Fruit fly (Drosophila melanogaster) whole organism, wandering third instar larva: ENCODE data around the gene CG9289.

Experiments used
- Abd-B ChIP-seq: fragments of >200 bp; optimal IDR thresholded peaks from 2 replicates; lab custom pipeline; 2017; ENCODE audit warnings: missing biosample characterization, missing genetic modification characterization
- GATAd ChIP-seq: sonication (Bioruptor generic); optimal IDR thresholded peaks from 2 replicates; lab custom pipeline; 2016; ENCODE audit warnings: missing biosample characterization, missing genetic modification characterization
- HLH106 ChIP-seq: fragments of 200-800 bp; optimal IDR thresholded peaks from 3 replicates; lab custom pipeline; 2019; ENCODE audit warnings: missing biosample characterization, mild to moderate bottlenecking, missing genetic modification characterization, moderate library complexity
- Myc ChIP-seq: fragments of >200 bp; optimal IDR thresholded peaks from 2 replicates; lab custom pipeline; 2017
- OdsH ChIP-seq: fragments of 200-800 bp; sonication (Bioruptor generic); optimal IDR thresholded peaks from 2 replicates; lab custom pipeline; 2016; ENCODE audit warnings: missing biosample characterization, mild to moderate bottlenecking, missing genetic modification characterization
- br ChIP-seq: fragments of 200-800 bp; sonication (Bioruptor generic); optimal IDR thresholded peaks from 2 replicates; lab custom pipeline; 2016; ENCODE audit warnings: missing biosample characterization, missing genetic modification characterization
- ey ChIP-seq: fragments of 200-800 bp; sonication (Bioruptor generic); optimal IDR thresholded peaks from 2 replicates; lab custom pipeline; 2016; ENCODE audit warnings: missing biosample characterization, missing genetic modification characterization
- foxo ChIP-seq, 2 experiments: fragments of 200-800 bp; sonication (Bioruptor generic); optimal IDR thresholded peaks; 2 replicates in 1 of 2; 3 replicates in 1 of 2; lab custom pipeline; 2016 to 2017; ENCODE audit warnings: missing biosample characterization in 2 of 2, missing genetic modification characterization in 2 of 2
- h ChIP-seq: fragments of 200-800 bp; sonication (Bioruptor generic); optimal IDR thresholded peaks from 3 replicates; lab custom pipeline; 2016; ENCODE audit warnings: missing biosample characterization, mild to moderate bottlenecking, missing genetic modification characterization
- jim ChIP-seq: fragments of 175-275, 200-325 bp; sonication (Bioruptor generic); optimal IDR thresholded peaks from 2 replicates; lab custom pipeline; 2016; ENCODE audit warnings: missing biosample characterization, mild to moderate bottlenecking, missing genetic modification characterization
- pan ChIP-seq: fragments of >200 bp; optimal IDR thresholded peaks from 2 replicates; lab custom pipeline; 2017
- sage ChIP-seq: fragments of 200-800 bp; sonication (Bioruptor generic); optimal IDR thresholded peaks from 2 replicates; lab custom pipeline; 2016; ENCODE audit warnings: missing biosample characterization, mild to moderate bottlenecking, missing genetic modification characterization
- tai ChIP-seq: sonication (Bioruptor generic); optimal IDR thresholded peaks from 2 replicates; lab custom pipeline; 2016; ENCODE audit warnings: missing biosample characterization, missing genetic modification characterization
- usp ChIP-seq: fragments of >200 bp; optimal IDR thresholded peaks from 2 replicates; lab custom pipeline; 2017; ENCODE audit warnings: missing biosample characterization, missing genetic modification characterization

DNA sequence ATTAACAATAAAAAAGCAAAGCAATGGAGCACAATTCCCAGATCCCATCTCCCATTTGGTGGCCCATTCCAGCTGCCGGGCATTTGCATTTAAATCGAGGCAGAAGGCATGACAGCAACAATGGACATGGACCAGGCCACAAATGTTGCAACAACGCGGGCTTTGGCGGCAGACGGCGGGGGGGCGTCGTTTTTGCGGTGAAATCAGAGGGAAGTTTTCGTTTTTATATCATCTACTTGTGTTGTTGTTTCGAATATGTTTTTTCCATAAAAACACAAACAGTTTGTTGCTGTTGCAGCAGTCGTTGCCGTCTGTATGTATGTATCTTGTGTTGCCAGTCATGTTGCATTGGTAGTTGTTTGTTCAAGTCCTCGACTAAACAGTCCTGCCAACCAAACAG lies 24.6 kb downstream of the CG9289 start:
- no peak for TF ChIP-seq tai (GFP tag; lab: Kevin White, UChicago)
- TF ChIP-seq ey (GFP tag; lab: Kevin White, UChicago) = no peak
- TF ChIP-seq foxo (GFP tag; optimal IDR thresholded peaks at IDR 0.05; lab: Kevin White, UChicago) = no peak
- TF ChIP-seq OdsH (GFP tag; lab: Kevin White, UChicago) = no peak
- TF ChIP-seq h (GFP tag; lab: Kevin White, UChicago) = no peak
- TF ChIP-seq pan (lab: Kevin White, UChicago) = no peak
- TF ChIP-seq GATAd (GFP tag; lab: Kevin White, UChicago) = no peak
- no peak for TF ChIP-seq br (GFP tag; lab: Kevin White, UChicago)
- TF ChIP-seq usp (GFP tag; lab: Kevin White, UChicago) = no peak
- no peak for TF ChIP-seq Abd-B (GFP tag; lab: Kevin White, UChicago)
- no peak for TF ChIP-seq Myc (lab: Kevin White, UChicago)
- TF ChIP-seq HLH106 (tag; lab: Kevin White, UChicago) = no peak
- no peak for TF ChIP-seq jim (GFP tag; lab: Kevin White, UChicago)
- no peak for TF ChIP-seq sage (GFP tag; lab: Kevin White, UChicago)
